Worm (Caenorhabditis elegans): ENCODE data around the gene exc-15.

DNA sequence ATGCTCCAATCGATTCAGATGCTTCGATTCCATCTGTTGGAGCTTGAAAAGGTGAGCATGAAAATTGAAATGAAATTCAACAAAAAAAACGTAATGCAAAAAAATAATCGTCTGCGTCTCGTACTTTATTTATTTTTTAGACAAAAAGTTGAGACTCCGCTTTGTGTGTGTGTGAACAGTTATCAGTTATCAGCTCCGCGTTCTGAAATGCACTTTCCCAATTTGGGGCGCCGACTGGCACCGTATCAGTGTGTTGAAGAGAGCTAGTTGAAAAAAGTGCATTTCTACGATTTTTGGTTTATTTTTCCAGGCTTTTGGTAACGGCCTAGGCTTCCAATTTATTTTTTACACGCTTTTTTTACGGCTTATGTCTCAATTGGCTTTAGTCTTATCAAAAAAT, 18.7 kb downstream of the exc-15 start:
- TF ChIP-seq ref-1 (GFP tag; conservative IDR thresholded peaks at IDR 0.05), result no peak
- no peak for TF ChIP-seq flt-1 (GFP tag; IDR thresholded peaks at IDR 0.05)
- no peak for TF ChIP-seq ztf-29 (GFP tag; IDR thresholded peaks at IDR 0.05)
- no peak for TF ChIP-seq T22C8.4 (GFP tag; IDR thresholded peaks at IDR 0.05)
- TF ChIP-seq cog-1 (tag; optimal IDR thresholded peaks at IDR 0.05), result no peak
- TF ChIP-seq klf-2 (GFP tag; conservative IDR thresholded peaks at IDR 0.05), result no peak
- TF ChIP-seq ztf-23 (GFP tag; IDR thresholded peaks at IDR 0.05), result no peak
